Worm (Caenorhabditis elegans) whole organism, L4/young adult: ENCODE measurements around the gene taf-11.3.

Experiments
- W03F9.2 ChIP-seq: fragments of 150-350 bp; optimal IDR thresholded peaks from 2 replicates; lab custom pipeline; 2014; ENCODE audit warnings: missing biosample characterization, missing genetic modification characterization
- dao-5 ChIP-seq: sonication (generic microtip); optimal IDR thresholded peaks from 2 replicates; lab custom pipeline; 2016; ENCODE audit warnings: missing genotype, missing genetic modification characterization, moderate library complexity, missing compliant biosample characterization

DNA sequence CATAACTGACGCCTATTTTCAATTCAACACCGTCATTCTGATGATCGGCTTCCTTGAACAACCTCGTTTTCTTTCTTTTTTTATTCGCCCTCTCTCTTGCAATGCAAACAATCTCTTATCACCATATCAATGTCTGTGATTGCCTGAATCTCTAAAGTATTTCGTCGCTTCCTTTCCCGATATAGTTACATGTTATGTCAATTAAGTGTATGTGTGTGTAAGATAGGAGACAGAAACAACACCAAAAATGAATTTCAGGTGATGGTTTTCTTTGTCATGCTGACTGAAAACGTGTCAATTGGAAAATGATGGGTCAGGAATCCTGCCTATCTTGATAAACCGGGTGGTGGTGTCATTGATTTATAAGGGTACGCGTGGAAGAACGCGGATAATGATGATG, 28.3 kb upstream of the taf-11.3 start:
- TF ChIP-seq W03F9.2, result no peak
- TF ChIP-seq dao-5 (tag; lab: Kevin White, UChicago), result no peak
